Fruit fly (Drosophila melanogaster) whole organism, larva: Measurements from ENCODE around the gene CycT.

Experiments used
- noc ChIP-seq: fragments of 200-800 bp; sonication (Bioruptor generic); optimal IDR thresholded peaks from 3 replicates; lab custom pipeline; 2019; ENCODE audit warnings: missing biosample characterization, mild to moderate bottlenecking, missing genetic modification characterization, moderate library complexity

Gene CycT

DNA sequence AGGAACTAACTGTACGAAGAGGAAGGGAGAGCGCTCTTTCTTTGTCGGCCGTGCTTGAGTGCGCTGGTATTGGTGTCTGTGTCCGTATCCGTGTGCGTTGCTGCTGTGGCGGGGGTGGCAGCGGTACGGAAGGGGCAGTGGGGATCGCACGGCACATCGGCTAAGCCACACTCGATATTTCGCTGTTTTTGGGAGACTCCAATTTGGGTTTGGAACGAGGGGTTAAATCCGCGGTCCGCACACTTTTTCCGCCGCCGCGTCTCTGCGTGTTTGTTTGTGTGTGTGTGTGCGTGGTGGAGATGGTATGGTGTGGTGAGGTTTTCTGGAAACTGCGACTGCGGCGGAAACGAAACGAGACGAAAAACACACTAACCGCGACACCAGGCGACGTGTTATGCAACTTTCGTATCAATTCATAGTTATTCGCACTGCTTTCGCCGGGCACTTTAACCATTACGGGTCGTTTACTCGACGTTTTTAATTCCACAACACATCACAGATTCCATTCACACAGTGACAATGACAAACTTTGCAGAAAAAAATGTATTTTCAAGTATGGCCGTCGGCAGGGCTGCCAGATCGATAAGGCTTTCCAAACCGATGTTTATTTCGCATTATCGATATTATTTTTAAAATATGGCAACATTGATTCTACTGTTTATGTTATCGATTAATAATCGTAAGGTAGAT is at the start of gene CycT:
TSS of gene CycT (minus strand) at position 574 of the 690 bp plus-strand sequence.
- peak; percentile 53 for TF ChIP-seq noc (tag; lab: Kevin White, UChicago)

DNA sequence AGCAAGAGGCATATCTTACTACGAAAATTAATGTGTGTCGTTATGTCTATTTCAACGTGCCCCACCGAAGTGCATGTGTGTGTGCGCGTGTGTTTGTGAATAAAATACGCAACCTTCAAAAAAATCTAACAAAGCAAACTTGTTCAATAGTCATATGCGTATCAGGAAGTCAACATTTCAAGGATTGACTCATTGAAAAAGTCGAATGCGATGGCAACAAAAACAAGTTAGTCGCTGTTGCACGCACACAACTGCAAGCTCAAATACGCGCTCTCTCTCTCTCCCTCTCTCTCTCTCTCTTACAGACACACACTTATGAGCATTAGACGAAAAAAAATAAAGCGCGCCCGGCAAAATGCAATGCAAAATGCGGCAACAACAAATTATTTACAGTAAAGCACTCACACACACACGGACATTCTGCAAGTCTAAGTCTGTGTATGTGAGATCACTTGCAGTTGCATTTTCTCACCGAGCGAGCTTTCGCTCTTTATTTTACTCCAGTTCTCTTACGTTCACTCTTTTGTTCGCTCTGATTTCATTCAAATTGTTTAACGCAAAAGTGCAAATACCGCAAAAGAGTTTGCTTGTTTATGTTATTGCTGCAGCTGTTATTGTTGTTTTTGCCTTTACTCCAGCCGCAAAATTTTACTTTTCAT is 49.2 kb upstream of the CycT start:
- no peak for TF ChIP-seq noc (tag; lab: Kevin White, UChicago)

DNA sequence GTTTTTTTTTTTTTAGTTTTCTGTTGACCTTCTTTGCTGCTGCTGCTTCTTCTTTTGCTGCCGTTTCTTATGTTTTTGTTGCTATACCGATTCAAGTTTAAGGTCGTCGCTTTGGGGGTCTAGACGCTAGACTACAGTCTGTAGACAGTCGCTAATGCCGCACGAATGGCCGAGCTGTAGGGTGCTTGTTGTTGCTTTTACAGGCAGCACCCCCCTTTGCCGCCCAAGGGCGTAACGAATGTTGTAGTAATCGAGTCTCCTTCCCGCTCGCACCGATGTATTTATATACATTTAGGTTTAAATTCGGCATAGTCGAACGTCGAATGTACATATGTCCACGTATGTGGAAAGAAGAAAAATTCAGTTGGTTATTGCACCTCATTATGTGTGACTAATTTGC is 47.3 kb upstream of the CycT start:
- TF ChIP-seq noc (tag; lab: Kevin White, UChicago), result no peak

DNA sequence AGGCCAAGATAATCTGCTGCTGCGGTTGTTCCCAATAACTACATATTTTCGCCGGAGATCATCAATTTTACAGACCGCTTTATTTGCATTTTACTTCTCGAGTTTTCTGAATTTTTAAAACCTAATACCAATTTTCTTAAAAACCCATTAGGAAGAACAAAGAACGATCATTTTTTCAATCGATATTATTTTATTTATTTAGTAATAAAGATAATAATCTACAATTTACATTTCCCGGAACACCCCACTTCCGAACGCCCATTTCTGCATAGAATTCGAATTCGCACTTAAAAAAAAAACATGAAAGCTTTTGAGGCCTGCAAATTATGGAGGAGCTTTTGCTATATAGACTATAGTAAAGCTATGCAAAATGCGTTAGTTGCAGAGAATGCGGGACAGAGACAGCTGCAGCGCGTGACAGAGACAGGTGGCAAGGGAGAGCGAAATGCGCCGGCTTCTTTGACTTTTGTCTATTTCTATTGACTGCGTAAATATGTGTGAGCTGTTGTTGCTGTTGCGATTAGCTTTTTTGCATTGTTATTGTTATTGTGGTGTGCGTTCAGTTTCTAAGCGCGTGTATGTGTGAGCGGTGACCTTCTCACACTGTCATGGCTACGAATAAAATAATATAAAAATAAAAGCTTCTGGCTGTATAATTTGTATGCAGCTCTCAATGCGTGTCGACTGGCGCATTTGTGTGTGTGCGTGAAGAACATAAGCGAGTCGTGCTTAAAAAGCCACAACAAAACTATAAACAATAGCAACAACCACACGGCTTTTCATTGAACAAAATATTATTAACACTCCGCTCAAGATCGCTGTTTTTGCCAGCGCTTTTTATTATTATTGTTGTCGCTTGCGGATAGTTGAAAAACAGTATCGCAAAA is 46.2 kb upstream of the CycT start:
- TF ChIP-seq noc (tag; lab: Kevin White, UChicago), result no peak

DNA sequence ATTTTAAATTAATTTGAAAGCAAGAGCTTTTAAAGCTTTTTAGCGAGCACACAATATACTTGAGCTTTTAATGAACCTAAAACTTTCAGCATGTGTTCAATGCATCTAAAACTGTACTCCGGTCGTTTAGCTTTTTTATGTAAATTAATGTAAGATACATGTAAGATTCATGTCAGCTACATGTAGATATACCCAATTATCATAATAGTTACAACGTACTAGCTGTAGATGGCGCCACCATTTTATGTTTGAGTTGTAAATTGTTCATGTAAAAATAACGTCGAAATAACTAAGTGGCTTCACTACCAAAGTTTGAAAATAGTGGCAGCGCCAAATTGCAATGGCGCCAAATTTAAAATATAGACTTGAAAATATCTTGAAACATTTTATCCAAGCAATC is 39.3 kb upstream of the CycT start:
- no peak for TF ChIP-seq noc (tag; lab: Kevin White, UChicago)

DNA sequence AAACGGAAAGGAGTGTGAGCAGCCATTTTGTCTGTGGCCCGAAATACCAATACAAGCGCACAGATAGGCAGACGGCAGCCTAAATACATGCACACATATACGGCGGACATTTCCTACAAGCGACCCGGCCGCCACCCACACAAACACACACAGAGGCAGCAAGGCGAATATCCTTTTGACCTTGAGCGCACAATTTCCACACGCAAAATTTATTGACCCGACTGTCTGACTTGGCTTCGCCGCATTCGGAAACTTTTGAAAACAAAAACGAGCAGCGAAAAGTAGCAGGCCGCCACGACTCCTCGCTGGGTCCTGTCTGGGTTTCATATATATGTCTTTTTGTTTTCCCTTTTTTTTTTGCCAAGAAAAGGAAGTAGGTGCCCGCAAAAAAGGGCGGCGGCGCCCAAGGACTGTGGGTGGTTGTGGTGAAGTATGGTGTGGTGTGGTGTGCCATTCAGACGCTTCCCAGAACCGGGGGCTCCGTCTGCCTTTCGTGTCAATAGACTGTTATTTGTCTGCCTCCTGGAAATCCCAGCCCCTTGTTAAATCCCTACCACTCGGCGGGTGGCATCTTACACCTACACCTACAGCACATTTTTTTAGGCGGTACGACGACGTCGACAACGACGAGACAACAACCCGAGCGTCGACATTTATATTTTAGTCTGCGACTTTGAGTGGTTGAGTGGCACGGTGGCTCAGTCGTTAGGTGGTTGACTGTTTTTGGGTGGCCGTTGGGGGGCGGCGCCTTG is 38.4 kb upstream of the CycT start:
- no peak for TF ChIP-seq noc (tag; lab: Kevin White, UChicago)

DNA sequence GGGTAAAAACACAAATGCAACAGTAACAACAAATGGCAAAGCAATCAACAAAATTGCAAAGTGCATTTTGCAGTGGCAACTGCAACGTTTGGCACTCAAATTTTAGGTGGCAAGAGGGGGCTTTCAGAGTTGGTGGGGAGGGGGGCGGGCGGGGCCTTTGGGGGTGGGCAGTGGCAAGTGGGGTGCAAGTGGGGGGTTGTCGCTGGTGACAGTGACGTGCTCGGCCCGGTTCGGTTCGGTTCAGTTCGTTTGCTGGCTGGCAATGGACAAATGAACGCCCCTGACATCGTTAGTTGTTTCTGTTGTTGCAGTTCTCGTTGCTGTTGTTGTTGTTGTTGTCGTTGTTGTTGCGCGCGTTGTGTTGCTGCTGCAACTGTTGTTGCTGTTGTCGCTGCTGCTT is 35.6 kb upstream of the CycT start:
- no peak for TF ChIP-seq noc (tag; lab: Kevin White, UChicago)

DNA sequence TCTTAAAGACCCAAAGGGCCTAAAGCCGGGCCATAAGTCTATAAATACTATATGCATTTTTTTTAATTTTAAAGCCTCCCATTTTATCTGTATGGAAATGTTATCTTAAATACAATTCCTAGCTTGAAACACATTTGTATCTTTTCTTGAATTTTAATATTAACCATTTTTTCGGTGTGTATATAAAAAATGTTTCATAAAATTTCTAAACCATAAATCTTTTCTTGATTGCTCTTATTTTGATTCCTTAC is 33.6 kb upstream of the CycT start:
- TF ChIP-seq noc (tag; lab: Kevin White, UChicago), result no peak

DNA sequence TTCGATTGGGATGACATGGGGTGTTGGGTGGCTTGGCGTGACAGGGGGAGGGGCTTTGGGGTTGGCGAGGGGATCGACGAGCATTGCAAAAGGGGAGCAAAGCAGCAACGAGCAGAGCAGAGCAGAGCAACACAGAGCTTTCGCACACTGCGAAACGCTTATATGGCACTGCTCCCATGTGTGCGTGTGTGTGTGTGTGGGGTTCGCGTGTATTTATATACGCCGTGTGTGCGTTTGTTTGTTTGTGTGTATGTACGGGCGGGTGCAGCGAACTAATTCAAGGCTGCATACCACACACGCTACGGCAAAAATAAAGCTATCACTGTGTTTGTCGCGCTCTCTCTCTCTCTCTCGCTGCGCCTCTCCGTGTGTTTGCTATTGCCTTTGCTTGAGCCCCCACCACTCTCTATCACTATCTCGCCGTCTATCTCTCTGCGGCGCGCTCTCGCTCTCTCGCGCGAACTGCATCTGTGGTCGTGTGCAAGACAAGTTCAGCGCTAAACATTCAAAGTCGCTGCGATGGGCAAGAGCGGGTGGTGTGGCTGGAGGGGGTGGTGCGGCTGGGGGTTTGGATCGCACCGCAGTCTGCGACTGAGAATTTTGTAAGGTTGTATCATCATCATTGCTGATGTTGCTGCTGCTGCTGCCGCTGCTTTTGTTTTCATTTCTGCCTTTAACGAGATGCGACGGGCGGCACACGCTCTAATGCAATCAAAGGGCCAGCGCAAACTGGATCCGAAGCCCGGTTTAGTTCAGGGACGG is 33.0 kb upstream of the CycT start:
- no peak for TF ChIP-seq noc (tag; lab: Kevin White, UChicago)

DNA sequence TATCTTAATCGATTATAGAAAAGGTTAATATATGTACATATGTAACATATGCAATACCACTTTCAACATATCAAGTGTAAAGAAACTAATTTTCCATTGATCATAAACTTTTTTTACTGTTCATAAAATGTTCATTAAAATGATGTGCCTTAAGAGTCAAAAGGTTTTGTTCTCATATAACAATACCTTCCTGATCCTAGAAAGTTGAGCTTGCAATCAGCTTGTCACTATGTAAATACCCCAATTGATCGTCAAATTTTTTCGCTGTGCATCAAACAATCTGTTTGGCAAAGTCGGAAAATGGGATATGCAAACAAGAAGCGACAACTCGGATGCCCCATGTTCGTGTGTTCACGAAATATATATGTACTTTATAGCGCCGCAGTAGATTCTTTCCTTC is 32.5 kb upstream of the CycT start:
- no peak for TF ChIP-seq noc (tag; lab: Kevin White, UChicago)

DNA sequence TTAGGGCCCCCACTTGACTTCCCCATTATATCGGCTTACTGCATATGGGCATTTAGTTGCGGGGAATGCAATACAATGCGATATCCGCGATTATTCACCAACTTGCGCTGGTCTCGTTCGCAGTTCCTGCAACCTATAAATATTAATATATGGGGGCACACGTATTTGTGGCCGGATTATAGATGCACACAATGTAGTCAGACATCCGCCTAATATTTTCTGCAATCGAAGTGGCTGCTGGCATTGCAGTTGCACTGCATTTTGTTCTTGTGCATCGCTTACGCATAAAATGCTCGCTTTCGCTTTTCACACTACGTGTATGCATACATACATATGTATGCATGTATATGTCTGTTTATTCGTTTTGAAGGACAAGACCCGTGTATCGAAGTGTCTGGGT is 31.1 kb upstream of the CycT start:
- TF ChIP-seq noc (tag; lab: Kevin White, UChicago), result no peak

DNA sequence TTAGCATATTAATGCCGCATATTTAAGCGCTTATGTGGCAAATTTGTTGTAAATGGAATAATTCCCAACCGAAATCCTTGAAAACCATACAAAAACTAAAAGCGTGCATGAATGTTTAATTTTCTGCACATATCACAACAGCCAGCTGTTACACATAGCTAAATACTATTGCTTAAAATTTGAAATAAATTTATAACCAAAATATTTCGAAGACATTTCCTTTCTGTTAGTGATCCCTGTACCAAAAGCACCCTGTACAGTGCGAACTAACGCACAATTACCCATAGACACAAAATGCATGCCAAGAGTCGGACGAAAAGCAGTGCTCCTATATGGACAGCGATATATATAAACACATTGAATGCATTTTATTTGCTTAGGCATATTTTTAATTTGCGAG is 30.3 kb upstream of the CycT start:
- no peak for TF ChIP-seq noc (tag; lab: Kevin White, UChicago)

DNA sequence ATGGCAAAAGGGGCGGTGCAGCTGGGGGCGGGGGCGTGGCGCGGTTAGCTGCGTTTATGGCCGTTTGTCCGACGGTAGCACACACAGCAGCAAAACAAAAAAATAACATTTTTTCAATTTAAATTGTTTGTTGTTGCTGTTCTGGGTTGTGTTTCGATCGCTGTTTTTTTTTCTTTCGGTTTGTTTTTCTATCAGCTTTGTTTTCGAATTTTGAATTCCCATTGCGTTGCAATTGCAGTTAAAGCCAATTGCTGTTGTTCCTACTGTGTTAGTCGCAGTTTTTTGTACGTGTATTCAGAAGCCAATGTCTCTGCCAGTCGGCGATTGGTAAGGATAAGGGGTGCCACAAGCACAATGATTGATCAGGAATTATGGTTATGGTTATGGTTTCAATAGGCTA is 29.7 kb upstream of the CycT start:
- no peak for TF ChIP-seq noc (tag; lab: Kevin White, UChicago)

DNA sequence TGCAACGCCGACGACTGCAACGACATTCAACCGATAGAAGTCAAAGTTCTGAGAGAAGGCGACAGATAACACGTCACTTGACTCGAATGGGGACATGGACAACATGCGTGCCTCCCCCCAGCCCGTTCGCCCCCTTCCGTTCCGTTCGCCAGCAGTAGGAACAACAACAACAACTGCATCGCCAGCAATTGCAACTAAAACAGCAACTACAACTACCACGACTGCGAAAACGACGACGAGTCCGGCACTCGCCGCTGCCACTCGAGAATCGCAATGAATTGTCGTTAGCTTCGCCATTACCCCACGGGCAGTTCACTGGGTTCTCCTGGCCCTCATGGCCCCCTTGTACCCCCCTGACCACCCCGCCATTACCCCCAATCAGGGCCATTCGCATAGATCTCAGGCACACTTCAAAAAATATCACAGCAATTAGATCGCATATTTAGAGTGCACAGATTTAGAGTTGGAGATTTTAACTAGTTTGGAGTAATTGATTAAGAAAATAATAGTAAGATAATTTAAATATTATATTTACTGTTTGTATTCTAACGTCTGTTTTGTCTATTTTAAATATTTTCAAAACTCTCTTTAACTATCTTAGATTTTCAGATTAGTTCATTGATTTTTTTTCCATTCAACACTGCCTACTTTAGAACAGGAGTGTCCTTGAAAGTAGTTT is 28.9 kb upstream of the CycT start:
- no peak for TF ChIP-seq noc (tag; lab: Kevin White, UChicago)

DNA sequence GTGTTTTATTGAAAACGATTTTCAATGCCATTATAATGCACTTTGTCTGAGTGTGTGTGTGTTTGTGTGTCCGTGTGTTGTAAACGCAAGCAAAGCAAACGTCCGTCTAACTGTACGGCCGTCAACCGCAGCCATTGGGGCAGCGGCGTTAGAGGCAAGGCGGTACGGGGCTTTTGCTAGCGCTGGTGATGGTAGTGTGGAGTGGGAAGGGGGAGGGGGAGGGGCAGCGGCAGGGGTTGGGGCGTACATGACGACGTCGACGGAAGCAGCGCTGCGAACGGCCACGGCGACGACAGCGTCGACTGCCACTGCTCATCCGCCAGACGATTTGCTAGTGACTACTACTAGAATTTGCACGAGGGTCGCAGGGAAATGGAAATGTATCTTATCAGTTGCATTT is 27.1 kb upstream of the CycT start:
- TF ChIP-seq noc (tag; lab: Kevin White, UChicago), result no peak
